Worm (Caenorhabditis elegans) whole organism, L4 larva: ENCODE data around the gene mdt-22.

Source experiments
- cey-2 ChIP-seq: sonication (generic microtip); optimal IDR thresholded peaks from 3 replicates; lab custom pipeline; 2017; ENCODE audit warnings: missing genetic modification characterization, mild to moderate bottlenecking, missing compliant biosample characterization, antibody characterized with exemption, borderline replicate concordance; ENCODE audit not compliant: insufficient read depth
- lin-39 ChIP-seq: fragments of 150-350 bp; optimal IDR thresholded peaks from 2 replicates; lab custom pipeline; 2014; ENCODE audit warnings: missing biosample characterization, missing genetic modification reagents, missing genetic modification characterization
- mdl-1 ChIP-seq, 2 experiments: fragments of 150-350 bp in 1 of 2; sonication (generic microtip) in 1 of 2; optimal IDR thresholded peaks; 2 replicates each; lab custom pipeline; 2014 to 2017; ENCODE audit warnings: missing biosample characterization in 2 of 2, missing genetic modification characterization in 2 of 2
- nhr-10 ChIP-seq: fragments of 150-350 bp; optimal IDR thresholded peaks from 2 replicates; lab custom pipeline; 2014; ENCODE audit warnings: missing biosample characterization, missing genetic modification characterization
- unc-130 ChIP-seq: sonication (generic microtip); optimal IDR thresholded peaks from 2 replicates; lab custom pipeline; 2016; ENCODE audit warnings: missing genetic modification reagents, missing genetic modification characterization, missing compliant biosample characterization

ce11 chrII:10309337-10309736 lies 8.3 kb downstream of the mdt-22 start, which contains the start of gene ZK970.8:
- TF ChIP-seq cey-2 (tag; lab: Kevin White, UChicago), result no peak
- no peak for TF ChIP-seq nhr-10 (tag; lab: Kevin White, UChicago)
- TF ChIP-seq unc-130 (GFP tag; lab: Kevin White, UChicago), result no peak
- no peak for TF ChIP-seq lin-39 (tag; lab: Kevin White, UChicago)
- no peak for TF ChIP-seq mdl-1 (tag; optimal IDR thresholded peaks at IDR 0.05; lab: Kevin White, UChicago)
